Worm (Caenorhabditis elegans) whole organism, L4 larva: ENCODE results near the gene AH10.4.

Source experiments
- ama-1 ChIP-seq: fragments of 150-350 bp; optimal IDR thresholded peaks from 2 replicates; lab custom pipeline; 2014; ENCODE audit warnings: inconsistent platforms, mixed read lengths
- lin-29 ChIP-seq: fragments of 200-800 bp; sonication (Bioruptor generic); IDR thresholded peaks from 2 replicates; pipeline ENCODE4 v1.3.6; 2022; ENCODE audit warnings: missing genetic modification reagents, missing genetic modification characterization, missing compliant biosample characterization
- nhr-11 ChIP-seq: fragments of 150-350 bp; optimal IDR thresholded peaks from 2 replicates; lab custom pipeline; 2014; ENCODE audit warnings: missing biosample characterization, missing genetic modification characterization
- nhr-237 ChIP-seq: sonication (generic microtip); optimal IDR thresholded peaks from 2 replicates; lab custom pipeline; 2017; ENCODE audit warnings: missing biosample characterization, missing genetic modification characterization
- php-3 ChIP-seq: fragments of 200-800 bp; sonication (Bioruptor generic); IDR thresholded peaks from 2 replicates; pipeline ENCODE4 v1.3.6; 2022; ENCODE audit warnings: missing genetic modification reagents, missing genetic modification characterization, missing compliant biosample characterization
- ztf-11 ChIP-seq: fragments of 150-350 bp; optimal IDR thresholded peaks from 2 replicates; lab custom pipeline; 2014; ENCODE audit warnings: missing biosample characterization, missing genetic modification characterization

ce11 chrV:14143634-14144033 lies 6.0 kb upstream of the AH10.4 start:
- TF ChIP-seq php-3 (GFP tag; lab: Robert Waterston, UW) (no peak), ama-1 (lab: Kevin White, UChicago) (no peak), nhr-237 (tag; lab: Kevin White, UChicago) (no peak), ztf-11 (tag; lab: Kevin White, UChicago) (no peak), nhr-11 (tag; lab: Kevin White, UChicago) (peak; percentile 14), lin-29 (no peak)
